Fruit fly (Drosophila melanogaster): ENCODE data around the gene Pus1.

The Pus1 gene

dm6 chr3R:20633984-20634446, 41.5 kb upstream of the Pus1 start (continued):
- TF ChIP-seq amos (GFP tag; IDR thresholded peaks at IDR 0.05; ENCODE audit: partially characterized antibody) (no peak), Abd-B (GFP tag; optimal IDR thresholded peaks at IDR 0.05) (no peak), crp (GFP tag; optimal IDR thresholded peaks at IDR 0.05) (no peak), ab (GFP tag; optimal IDR thresholded peaks at IDR 0.05) (no peak), nom (GFP tag; optimal IDR thresholded peaks at IDR 0.05) (no peak), gcm (GFP tag; optimal IDR thresholded peaks at IDR 0.05) (no peak), MBD-R2 (GFP tag; IDR thresholded peaks at IDR 0.05) (peak; percentile 55; the same call in 1 of the 2 replicates), gt (GFP tag; IDR thresholded peaks at IDR 0.05) (no peak), zen2 (GFP tag; IDR thresholded peaks at IDR 0.05; ENCODE audit: partially characterized antibody) (no peak), CG33213 (GFP tag; optimal IDR thresholded peaks at IDR 0.05) (peak; percentile 33), z (GFP tag; IDR thresholded peaks at IDR 0.05) (no peak), PHDP (tag; optimal IDR thresholded peaks at IDR 0.05) (no peak), Meics (GFP tag; optimal IDR thresholded peaks at IDR 0.05) (no peak), crc (GFP tag; optimal IDR thresholded peaks at IDR 0.05) (peak; percentile 58), chm (GFP tag; IDR thresholded peaks at IDR 0.05) (peak; percentile 46; the same call in 1 of the 2 replicates), CG6689 (GFP tag; IDR thresholded peaks at IDR 0.05) (peak; percentile 59; the same call in 1 of the 2 replicates), ewg (GFP tag; optimal IDR thresholded peaks at IDR 0.05) (no peak), schlank (tag; optimal IDR thresholded peaks at IDR 0.05) (peak; percentile 60), Side (GFP tag; optimal IDR thresholded peaks at IDR 0.05) (peak; percentile 50), pum (GFP tag; optimal IDR thresholded peaks at IDR 0.05) (peak; percentile 59), CG10321 (GFP tag; IDR thresholded peaks at IDR 0.05) (no peak), tio (GFP tag; optimal IDR thresholded peaks at IDR 0.05) (no peak), rib (GFP tag; IDR thresholded peaks at IDR 0.05) (peak; percentile 49; the same call in 1 of the 2 replicates), CG1603 (tag; optimal IDR thresholded peaks at IDR 0.05) (no peak), abd-A (tag; optimal IDR thresholded peaks at IDR 0.05) (no peak), Eip74EF (GFP tag; optimal IDR thresholded peaks at IDR 0.05) (no peak), Dp (GFP tag; optimal IDR thresholded peaks at IDR 0.05) (no peak), sob (GFP tag; IDR thresholded peaks at IDR 0.05) (peak; percentile 73), cas (GFP tag; IDR thresholded peaks at IDR 0.05) (peak; percentile 24; the same call in 1 of the 2 replicates), HLHmδ (GFP tag; optimal IDR thresholded peaks at IDR 0.05) (no peak), gro (GFP tag; optimal IDR thresholded peaks at IDR 0.05) (peak; percentile 55), Nf-YC (tag; optimal IDR thresholded peaks at IDR 0.05) (no peak), CG17612 (GFP tag; IDR thresholded peaks at IDR 0.05) (peak; percentile 44; the same call in 1 of the 2 replicates), cato (GFP tag; optimal IDR thresholded peaks at IDR 0.05; ENCODE audit: borderline replicate concordance) (peak; percentile 32), Jarid2 (GFP tag; optimal IDR thresholded peaks at IDR 0.05) (no peak), CG9797 (GFP tag; optimal IDR thresholded peaks at IDR 0.05) (no peak), CG7357 (GFP tag; IDR thresholded peaks at IDR 0.05) (peak; percentile 47; the same call in 1 of the 3 replicates), CG7786 (GFP tag; optimal IDR thresholded peaks at IDR 0.05) (peak; percentile 79), E2f1 (GFP tag; IDR thresholded peaks at IDR 0.05) (peak; percentile 58; the same call in 1 of the 2 replicates), mld (GFP tag; IDR thresholded peaks at IDR 0.05; ENCODE audit: partially characterized antibody) (no peak), zf30C (GFP tag; optimal IDR thresholded peaks at IDR 0.05) (no peak), zfh2 (GFP tag; optimal IDR thresholded peaks at IDR 0.05) (peak; percentile 73), tna (GFP tag; IDR thresholded peaks at IDR 0.05; ENCODE audit: partially characterized antibody) (no peak), en (GFP tag; optimal IDR thresholded peaks at IDR 0.05) (peak; percentile 6), CG2116 (GFP tag; optimal IDR thresholded peaks at IDR 0.05) (peak; percentile 22), CG17361 (GFP tag; IDR thresholded peaks at IDR 0.05) (no peak), CG13287 (GFP tag; IDR thresholded peaks at IDR 0.05; ENCODE audit: partially characterized antibody) (no peak; the same call in 1 of the 2 replicates), CG18011 (GFP tag; optimal IDR thresholded peaks at IDR 0.05) (peak; percentile 16), BEAF-32 (GFP tag; optimal IDR thresholded peaks at IDR 0.05) (no peak)

Measured in whole organism, embryonic.